Fruit fly (Drosophila melanogaster) whole organism, adult: ENCODE data around the gene CG42404.

Experiments
- CG33017 ChIP-seq: fragments of 200-800 bp; sonication (Bioruptor generic); optimal IDR thresholded peaks from 2 replicates; lab custom pipeline; 2018; ENCODE audit warnings: missing biosample characterization, mild to moderate bottlenecking, missing genetic modification characterization, moderate library complexity
- Hr96 ChIP-seq: fragments of 200-800 bp; sonication (Bioruptor generic); optimal IDR thresholded peaks from 2 replicates; lab custom pipeline; 2016; ENCODE audit warnings: missing biosample characterization, missing genetic modification characterization
- cnc ChIP-seq, 2 experiments: fragments of >200 bp; optimal IDR thresholded peaks; 2 replicates each; lab custom pipeline; 2017

DNA sequence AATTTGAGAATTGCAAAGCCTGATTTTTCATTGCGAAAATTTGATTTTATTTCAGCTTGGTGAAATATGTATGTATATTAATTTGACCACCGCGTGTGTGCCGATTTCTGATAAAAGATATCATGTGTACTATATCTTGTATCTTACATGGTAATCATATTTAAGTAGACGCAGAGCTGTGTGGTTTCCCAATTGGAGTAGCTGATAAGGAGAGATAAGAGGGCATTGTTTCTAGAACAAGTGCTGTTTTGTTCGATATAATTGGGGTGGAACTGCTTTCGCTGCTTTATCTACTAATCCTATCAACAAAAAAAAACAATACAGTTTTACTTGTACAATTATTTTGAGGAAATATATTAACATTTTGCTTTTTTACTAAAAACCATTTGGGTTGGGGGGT is 3.3 kb upstream of the CG42404 start:
- TF ChIP-seq Hr96: no peak
- no peak for TF ChIP-seq CG33017
- TF ChIP-seq cnc (optimal IDR thresholded peaks at IDR 0.05; lab: Kevin White, UChicago): no peak
